Fruit fly (Drosophila melanogaster) S2 (cell line): ENCODE measurements around the gene daed.

Experiments
- CG8478 ChIP-seq: fragments of >200 bp; optimal IDR thresholded peaks from 2 replicates; lab custom pipeline; 2018
- CTCF ChIP-seq, 2 experiments: fragments of >200 bp; optimal IDR thresholded peaks; 2 replicates each; lab custom pipeline; 2018

DNA sequence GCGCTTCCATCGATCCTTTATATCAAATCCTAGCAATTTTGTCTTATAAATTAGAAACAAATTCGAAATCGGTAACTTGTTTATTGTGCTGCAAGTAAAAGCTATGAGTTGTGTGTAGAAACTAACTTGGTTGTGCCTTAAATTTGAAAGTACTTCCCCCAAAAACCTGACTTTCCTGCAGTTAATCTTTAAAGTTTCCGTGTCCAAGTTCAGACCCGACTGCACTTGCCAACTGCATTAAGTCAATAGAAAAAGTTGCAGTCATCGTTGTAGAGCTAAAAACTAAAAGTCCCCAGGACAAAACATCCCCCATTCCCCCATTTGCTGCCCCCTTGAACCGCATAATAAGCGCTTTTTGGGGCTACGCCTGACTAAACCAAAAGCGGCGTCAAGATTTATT lies 24.4 kb upstream of the daed start, which contains the start of gene Tengl1:
- TF ChIP-seq CTCF (optimal IDR thresholded peaks at IDR 0.05; lab: Kevin White, UChicago): no peak
- TF ChIP-seq CG8478 (lab: Kevin White, UChicago): no peak
